Fruit fly (Drosophila melanogaster): Measurements from ENCODE around the gene GILT1.
A peak's percentile ranks its signal among the peaks of the same experiment; 100 is the strongest.

Gene GILT1

DNA sequence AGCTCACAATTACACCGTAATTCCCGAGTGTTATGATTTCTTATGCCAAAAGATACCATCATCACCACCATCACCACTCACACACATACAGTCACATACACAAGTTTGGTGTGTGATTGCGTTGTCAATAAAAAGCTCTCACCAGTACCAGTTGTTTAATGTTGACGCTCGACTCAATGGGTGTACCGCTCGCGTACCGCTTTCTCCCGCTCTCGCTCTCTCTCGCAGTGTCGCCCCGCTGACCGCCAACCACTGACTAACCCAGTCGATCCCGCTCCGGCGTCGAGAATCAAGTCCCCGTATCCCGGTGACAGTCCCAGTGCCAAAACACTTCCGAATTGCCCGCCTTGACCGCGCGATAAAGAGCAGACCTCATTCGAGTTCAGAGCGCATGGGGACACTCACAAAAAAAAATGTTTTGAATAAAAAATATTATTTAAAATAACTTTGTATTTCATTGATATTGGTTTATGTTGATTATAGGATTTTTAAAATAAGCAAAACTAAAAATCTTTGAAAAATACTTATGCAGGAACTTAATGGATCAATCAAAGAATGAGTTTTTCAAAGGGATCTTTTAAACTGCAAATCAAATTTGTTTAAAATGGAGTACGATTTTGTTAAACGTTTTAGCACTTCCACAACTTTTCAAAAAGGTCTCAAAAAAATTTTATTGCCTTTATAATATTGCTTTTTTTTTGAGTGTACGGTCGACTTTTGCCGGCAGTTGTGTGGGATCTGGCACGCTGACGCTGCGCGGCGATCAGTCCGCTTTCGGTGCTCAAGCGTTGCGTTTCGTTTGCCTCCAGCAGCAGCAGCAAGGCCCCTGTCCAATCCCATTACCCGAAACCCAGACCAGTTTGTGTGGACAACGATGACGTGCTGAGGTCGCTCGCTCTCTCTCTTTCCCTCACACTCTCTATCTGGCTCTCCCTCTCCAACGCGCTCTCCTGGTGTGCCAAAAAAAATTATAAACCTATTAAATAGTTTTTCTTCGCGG, 37.2 kb downstream of the GILT1 start, which contains the start of gene Dic1 (continued):
- TF ChIP-seq PHDP (tag; optimal IDR thresholded peaks at IDR 0.05) = peak; percentile 97
- TF ChIP-seq Dek (tag; optimal IDR thresholded peaks at IDR 0.05) = peak; percentile 96
- peak; percentile 95 for TF ChIP-seq CG9437 (GFP tag; optimal IDR thresholded peaks at IDR 0.05)
- peak; percentile 81 for TF ChIP-seq NC2β (GFP tag; optimal IDR thresholded peaks at IDR 0.05)
- peak; percentile 89 for TF ChIP-seq CG9609 (GFP tag; optimal IDR thresholded peaks at IDR 0.05)
- TF ChIP-seq Dp (GFP tag; optimal IDR thresholded peaks at IDR 0.05) = no peak
- TF ChIP-seq onecut (GFP tag; IDR thresholded peaks at IDR 0.05) = peak; percentile 88
- TF ChIP-seq Usf (GFP tag; optimal IDR thresholded peaks at IDR 0.05) = peak; percentile 96
- TF ChIP-seq Hsf (GFP tag; optimal IDR thresholded peaks at IDR 0.05) = peak; percentile 96
- peak; percentile 80 for TF ChIP-seq pb (GFP tag; optimal IDR thresholded peaks at IDR 0.05)
- peak; percentile 76 for TF ChIP-seq Myb (GFP tag; optimal IDR thresholded peaks at IDR 0.05)
- peak; percentile 75 for TF ChIP-seq CG7987 (GFP tag; optimal IDR thresholded peaks at IDR 0.05)
- TF ChIP-seq chn (GFP tag; optimal IDR thresholded peaks at IDR 0.05) = peak; percentile 93
- TF ChIP-seq CG9727 (GFP tag; optimal IDR thresholded peaks at IDR 0.05) = peak; percentile 99
- TF ChIP-seq hth (optimal IDR thresholded peaks at IDR 0.05) = no peak
- 0 out of 2 replicates have a peak, but pooled peaks have one; percentile 43 for TF ChIP-seq bbx (GFP tag; IDR thresholded peaks at IDR 0.05; ENCODE audit: partially characterized antibody)
- TF ChIP-seq Jarid2 (GFP tag; optimal IDR thresholded peaks at IDR 0.05) = peak; percentile 88
- TF ChIP-seq Opbp (GFP tag; IDR thresholded peaks at IDR 0.05; ENCODE audit: partially characterized antibody) = peak; percentile 52; the same call in 1 of the 3 replicates
- TF ChIP-seq jigr1 (GFP tag; IDR thresholded peaks at IDR 0.05) = peak; percentile 86
- TF ChIP-seq so (GFP tag; IDR thresholded peaks at IDR 0.05) = peak; percentile 86
- TF ChIP-seq Vsx1 (GFP tag; optimal IDR thresholded peaks at IDR 0.05) = peak; percentile 90
- TF ChIP-seq E2f1 (GFP tag; IDR thresholded peaks at IDR 0.05) = peak; percentile 88
- TF ChIP-seq CG34224 (GFP tag; IDR thresholded peaks at IDR 0.05; ENCODE audit: partially characterized antibody) = 0 out of 3 replicates have a peak, but pooled peaks have one; percentile 10
- peak; percentile 94 for TF ChIP-seq Hand (GFP tag; optimal IDR thresholded peaks at IDR 0.05)
- peak; percentile 94 for TF ChIP-seq CG15601 (tag; optimal IDR thresholded peaks at IDR 0.05)
- peak; percentile 71 for TF ChIP-seq CG4282 (GFP tag; optimal IDR thresholded peaks at IDR 0.05)
- TF ChIP-seq CG10654 (GFP tag; optimal IDR thresholded peaks at IDR 0.05) = peak; percentile 93
- TF ChIP-seq chif (GFP tag; optimal IDR thresholded peaks at IDR 0.05) = peak; percentile 88 to 92
- TF ChIP-seq CG32532 (GFP tag; IDR thresholded peaks at IDR 0.05) = peak; percentile 93
- peak; percentile 99 for TF ChIP-seq Sox100B (GFP tag; optimal IDR thresholded peaks at IDR 0.05)
- peak; percentile 79 for TF ChIP-seq H2.0 (GFP tag; IDR thresholded peaks at IDR 0.05)
- no peak for TF ChIP-seq CG6791 (GFP tag; IDR thresholded peaks at IDR 0.05; ENCODE audit: partially characterized antibody)
- peak; percentile 80 for TF ChIP-seq sr (GFP tag; IDR thresholded peaks at IDR 0.05)
- no peak for TF ChIP-seq gce (GFP tag; IDR thresholded peaks at IDR 0.05)
- peak; percentile 88 for TF ChIP-seq CG34422 (GFP tag; IDR thresholded peaks at IDR 0.05)
- TF ChIP-seq lmd (GFP tag; IDR thresholded peaks at IDR 0.05) = peak; percentile 96
- TF ChIP-seq hkb (optimal IDR thresholded peaks at IDR 0.05) = no peak
- peak; percentile 96 for TF ChIP-seq hkb (GFP tag; IDR thresholded peaks at IDR 0.05)
- peak; percentile 100 for TF ChIP-seq CG12769 (tag; optimal IDR thresholded peaks at IDR 0.05)
- TF ChIP-seq CG18476 (GFP tag; optimal IDR thresholded peaks at IDR 0.05) = peak; percentile 95
- TF ChIP-seq CG18011 (GFP tag; optimal IDR thresholded peaks at IDR 0.05) = peak; percentile 87
- TF ChIP-seq eyg (GFP tag; optimal IDR thresholded peaks at IDR 0.05) = peak; percentile 71
- TF ChIP-seq CG12219 (GFP tag; optimal IDR thresholded peaks at IDR 0.05) = peak; percentile 84
- TF ChIP-seq tup (GFP tag; optimal IDR thresholded peaks at IDR 0.05) = peak; percentile 75
- peak; percentile 99 for TF ChIP-seq nmo (GFP tag; optimal IDR thresholded peaks at IDR 0.05)
- peak; percentile 92 for TF ChIP-seq Atf-2 (GFP tag; optimal IDR thresholded peaks at IDR 0.05)
- TF ChIP-seq lov (optimal IDR thresholded peaks at IDR 0.05) = no peak
- peak; percentile 81 for TF ChIP-seq lov (GFP tag; IDR thresholded peaks at IDR 0.05)
